Worm (Caenorhabditis elegans) whole organism, L4 larva: Measurements from ENCODE around the gene F42G4.6.
"Not testable (repeated sequence)": the region's sequence is repeated elsewhere in the genome, so short reads cannot be mapped to it uniquely, and the experiment has no call there.

ENCODE experiments used
- F26F4.8 ChIP-seq: fragments of 200-800 bp; sonication (Bioruptor generic); conservative IDR thresholded peaks from 2 replicates; pipeline ENCODE4 v1.3.6; 2022; ENCODE audit warnings: missing genetic modification characterization, missing compliant biosample characterization
- F49E8.2 ChIP-seq: sonication (generic microtip); optimal IDR thresholded peaks from 2 replicates; lab custom pipeline; 2016; ENCODE audit warnings: missing compliant biosample characterization, mild to moderate bottlenecking, missing genetic modification characterization, borderline replicate concordance
- T20F7.1 ChIP-seq: fragments of 200-800 bp; sonication (Bioruptor generic); optimal IDR thresholded peaks from 2 replicates; lab custom pipeline; 2018; ENCODE audit warnings: mild to moderate bottlenecking, missing genetic modification characterization, missing compliant biosample characterization
- T26A8.4 ChIP-seq: fragments of 200-800 bp; sonication (Bioruptor generic); IDR thresholded peaks from 2 replicates; pipeline ENCODE4 v1.3.6; 2022; ENCODE audit warnings: missing genetic modification characterization, missing compliant biosample characterization
- Y105C5A.15 ChIP-seq: fragments of 200-800 bp; sonication (Bioruptor generic); IDR thresholded peaks from 2 replicates; pipeline ENCODE4 v1.3.6; 2022; ENCODE audit warnings: missing genetic modification characterization, missing compliant biosample characterization
- Y5F2A.4 ChIP-seq: fragments of 200-800 bp; sonication (Bioruptor generic); optimal IDR thresholded peaks from 2 replicates; lab custom pipeline; 2018; ENCODE audit warnings: mild to moderate bottlenecking, missing genetic modification characterization, missing compliant biosample characterization
- Y75B8A.6 ChIP-seq: fragments of 200-800 bp; sonication (Bioruptor generic); IDR thresholded peaks from 2 replicates; pipeline ENCODE4 v1.3.6; 2022; ENCODE audit warnings: missing genetic modification reagents, missing genetic modification characterization, missing compliant biosample characterization
- attf-4 ChIP-seq: sonication (generic microtip); optimal IDR thresholded peaks from 3 replicates; lab custom pipeline; 2017; ENCODE audit warnings: missing biosample characterization, missing genetic modification characterization
- ceh-20 ChIP-seq: fragments of 200-800 bp; sonication (Bioruptor generic); IDR thresholded peaks from 2 replicates; pipeline ENCODE4 v1.3.6; 2022; ENCODE audit warnings: missing genetic modification reagents, missing genetic modification characterization, missing compliant biosample characterization
- ceh-28 ChIP-seq: fragments of 150-350 bp; optimal IDR thresholded peaks from 2 replicates; lab custom pipeline; 2014; ENCODE audit warnings: missing biosample characterization, missing genetic modification reagents, missing genetic modification characterization
- ces-1 ChIP-seq: fragments of 150-350 bp; sonication (generic microtip); optimal IDR thresholded peaks from 4 replicates; lab custom pipeline; 2014; ENCODE audit warnings: missing biosample characterization, missing genetic modification reagents, missing genetic modification characterization
- ctbp-1 ChIP-seq: fragments of 200-800 bp; sonication (Bioruptor generic); IDR thresholded peaks from 2 replicates; pipeline ENCODE4 v1.3.6; 2022; ENCODE audit warnings: missing genetic modification reagents, missing genetic modification characterization, missing compliant biosample characterization
- dmd-9 ChIP-seq: fragments of 200-800 bp; sonication (Bioruptor generic); IDR thresholded peaks from 2 replicates; pipeline ENCODE4 v1.3.6; 2022; ENCODE audit warnings: missing genetic modification reagents, missing genetic modification characterization, missing compliant biosample characterization
- egl-43 ChIP-seq: fragments of 200-800 bp; sonication (Bioruptor generic); IDR thresholded peaks from 2 replicates; pipeline ENCODE4 v1.3.6; 2022; ENCODE audit warnings: missing genetic modification reagents, missing genetic modification characterization, missing compliant biosample characterization
- fkh-10 ChIP-seq: fragments of 150-350 bp; optimal IDR thresholded peaks from 2 replicates; lab custom pipeline; 2014; ENCODE audit warnings: missing biosample characterization, missing genetic modification reagents, missing genetic modification characterization
- gei-8 ChIP-seq: fragments of 200-800 bp; sonication (Bioruptor generic); optimal IDR thresholded peaks from 2 replicates; lab custom pipeline; 2018; ENCODE audit warnings: mild to moderate bottlenecking, missing genetic modification characterization, missing compliant biosample characterization
- hlh-11 ChIP-seq: fragments of 200-800 bp; sonication (Bioruptor generic); optimal IDR thresholded peaks from 2 replicates; lab custom pipeline; 2018; ENCODE audit warnings: mild to moderate bottlenecking, missing genetic modification characterization, missing compliant biosample characterization
- lin-15B ChIP-seq: fragments of 150-350 bp; sonication (generic microtip); optimal IDR thresholded peaks from 3 replicates; lab custom pipeline; 2014; ENCODE audit warnings: missing biosample characterization, missing genetic modification characterization
- lin-38 ChIP-seq: fragments of 200-800 bp; sonication (Bioruptor generic); IDR thresholded peaks from 2 replicates; pipeline ENCODE4 v1.3.6; 2022; ENCODE audit warnings: missing genetic modification reagents, missing genetic modification characterization, missing compliant biosample characterization
- lin-39 ChIP-seq: fragments of 150-350 bp; optimal IDR thresholded peaks from 2 replicates; lab custom pipeline; 2014; ENCODE audit warnings: missing biosample characterization, missing genetic modification reagents, missing genetic modification characterization
- lir-3 ChIP-seq: sonication (generic microtip); optimal IDR thresholded peaks from 2 replicates; lab custom pipeline; 2016; ENCODE audit warnings: mild to moderate bottlenecking, missing genetic modification characterization, missing compliant biosample characterization
- lsy-2 ChIP-seq, 2 experiments: fragments of 150-350 bp in 1 of 2; sonication (generic microtip) in 1 of 2; optimal IDR thresholded peaks; 2 replicates each; lab custom pipeline; 2014 to 2017; ENCODE audit warnings: missing biosample characterization in 2 of 2, missing genetic modification characterization in 2 of 2
- mep-1 ChIP-seq: fragments of 150-350 bp; sonication (generic microtip); optimal IDR thresholded peaks from 3 replicates; lab custom pipeline; 2014; ENCODE audit warnings: missing biosample characterization, missing genetic modification characterization
- nhr-10 ChIP-seq: fragments of 150-350 bp; optimal IDR thresholded peaks from 2 replicates; lab custom pipeline; 2014; ENCODE audit warnings: missing biosample characterization, missing genetic modification characterization
- nhr-111 ChIP-seq: fragments of 200-800 bp; sonication (Bioruptor generic); optimal IDR thresholded peaks from 2 replicates; lab custom pipeline; 2018; ENCODE audit warnings: mild to moderate bottlenecking, missing genetic modification characterization, missing compliant biosample characterization
- nhr-28 ChIP-seq: fragments of 150-350 bp; optimal IDR thresholded peaks from 2 replicates; lab custom pipeline; 2014; ENCODE audit warnings: missing biosample characterization, missing genetic modification characterization
- nhr-42 ChIP-seq: fragments of 200-800 bp; sonication (Bioruptor generic); IDR thresholded peaks from 2 replicates; pipeline ENCODE4 v1.3.6; 2022; ENCODE audit warnings: missing genetic modification characterization, missing compliant biosample characterization
- nhr-48 ChIP-seq: sonication (generic microtip); optimal IDR thresholded peaks from 2 replicates; lab custom pipeline; 2016; ENCODE audit warnings: mild to moderate bottlenecking, missing genetic modification characterization, missing compliant biosample characterization
- nhr-6 ChIP-seq: fragments of 150-350 bp; optimal IDR thresholded peaks from 2 replicates; lab custom pipeline; 2014; ENCODE audit warnings: missing biosample characterization, missing genetic modification characterization
- rbr-2 ChIP-seq: sonication (generic microtip); optimal IDR thresholded peaks from 2 replicates; lab custom pipeline; 2016; ENCODE audit warnings: missing genotype, missing genetic modification characterization, missing compliant biosample characterization
- sdz-12 ChIP-seq: fragments of 200-800 bp; sonication (Bioruptor generic); optimal IDR thresholded peaks from 2 replicates; lab custom pipeline; 2018; ENCODE audit warnings: mild to moderate bottlenecking, missing genetic modification characterization, missing compliant biosample characterization
- set-16 ChIP-seq: fragments of 200-800 bp; sonication (Bioruptor generic); IDR thresholded peaks from 2 replicates; pipeline ENCODE4 v1.3.6; 2022; ENCODE audit warnings: missing genetic modification reagents, missing genetic modification characterization, missing compliant biosample characterization
- snpc-1.2 ChIP-seq: fragments of 200-800 bp; sonication (Bioruptor generic); IDR thresholded peaks from 2 replicates; pipeline ENCODE4 v1.3.6; 2022; ENCODE audit warnings: missing genetic modification reagents, missing genetic modification characterization, missing compliant biosample characterization
- spr-1 ChIP-seq: sonication (generic microtip); optimal IDR thresholded peaks from 2 replicates; lab custom pipeline; 2016; ENCODE audit warnings: mild to moderate bottlenecking, missing genetic modification characterization, missing compliant biosample characterization
- spr-3 ChIP-seq: fragments of 200-800 bp; sonication (Bioruptor generic); optimal IDR thresholded peaks from 2 replicates; lab custom pipeline; 2018; ENCODE audit warnings: mild to moderate bottlenecking, missing genetic modification characterization, missing compliant biosample characterization
- tag-97 ChIP-seq: fragments of 200-800 bp; sonication (Bioruptor generic); IDR thresholded peaks from 2 replicates; pipeline ENCODE4 v1.3.6; 2022; ENCODE audit warnings: missing genetic modification characterization, missing compliant biosample characterization
- zip-2 ChIP-seq: fragments of 150-350 bp; optimal IDR thresholded peaks from 2 replicates; lab custom pipeline; 2014; ENCODE audit warnings: missing biosample characterization, missing genetic modification characterization
- ztf-11 ChIP-seq: fragments of 150-350 bp; optimal IDR thresholded peaks from 2 replicates; lab custom pipeline; 2014; ENCODE audit warnings: missing biosample characterization, missing genetic modification characterization

Gene F42G4.6

DNA sequence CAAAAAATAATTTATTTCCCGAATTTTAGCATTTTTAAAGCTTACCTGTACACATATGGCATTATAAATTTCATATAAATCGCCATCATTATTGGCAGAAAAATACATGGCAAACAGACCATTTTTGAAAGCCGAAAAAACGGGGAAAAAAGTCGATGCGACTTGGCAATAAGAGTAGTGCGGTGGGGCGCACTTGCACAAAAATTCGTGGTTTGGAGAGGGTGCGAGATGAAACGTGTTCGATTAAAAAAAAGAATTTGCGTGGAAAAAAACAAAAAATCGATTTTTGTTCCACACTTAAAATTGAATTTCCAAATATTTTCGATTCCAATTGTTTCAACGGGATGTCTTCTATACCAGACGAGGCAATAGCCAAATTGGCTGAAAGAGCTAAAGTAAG, 42.5 kb upstream of the F42G4.6 start, which contains the start of gene F18A11.3 (continued):
- TF ChIP-seq nhr-111 (GFP tag; lab: Kevin White, UChicago): no peak
- TF ChIP-seq lin-15B (tag; lab: Kevin White, UChicago): no peak
- TF ChIP-seq attf-4 (tag; lab: Kevin White, UChicago): no peak
- TF ChIP-seq T20F7.1 (GFP tag; lab: Kevin White, UChicago): no peak
- no peak for TF ChIP-seq zip-2 (tag; lab: Kevin White, UChicago)
- no peak for TF ChIP-seq dmd-9 (GFP tag; lab: Robert Waterston, UW)
- TF ChIP-seq nhr-42 (GFP tag; lab: Robert Waterston, UW): no peak
- TF ChIP-seq lsy-2 (tag; optimal IDR thresholded peaks at IDR 0.05; lab: Kevin White, UChicago): peak in 1 of 2 experiments; percentile 36
- no peak for TF ChIP-seq tag-97

- peak; percentile 80 for TF ChIP-seq lin-38 (GFP tag; lab: Robert Waterston, UW)
These were observed 40.0 kb upstream of the F42G4.6 start for ce11 chrII:13039141-13039540.

- peak; percentile 48 for TF ChIP-seq lin-38 (GFP tag; lab: Robert Waterston, UW)
These were observed 35.6 kb upstream of the F42G4.6 start, which contains the start of gene puf-6 for ce11 chrII:13043433-13044054. Gene puf-6 (minus strand): TSS chrII:13043445.

DNA sequence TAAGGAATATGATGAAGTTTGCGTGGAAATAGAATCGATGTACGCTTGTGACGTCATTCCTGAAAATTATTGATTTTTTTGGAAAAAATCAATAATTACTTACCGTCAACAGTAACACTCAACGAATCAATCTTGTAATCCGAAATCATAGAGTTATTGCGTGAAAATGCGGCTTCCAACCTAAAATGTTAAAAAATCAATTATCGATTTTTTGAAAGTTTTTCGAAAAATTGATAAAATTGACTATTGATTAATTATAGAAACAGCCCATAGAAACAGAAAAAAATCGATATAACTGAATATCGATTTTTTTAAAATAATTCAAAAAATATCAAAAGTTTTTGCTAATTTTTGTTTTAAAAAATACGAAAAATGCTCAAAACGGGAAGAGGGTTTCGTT, 32.1 kb upstream of the F42G4.6 start, which contains the start of gene F42G4.7:
F42G4.7 (minus strand) TSS at position 185 of the 400 bp plus-strand sequence.
- peak; percentile 63 for TF ChIP-seq ceh-28 (tag; lab: Kevin White, UChicago)

DNA sequence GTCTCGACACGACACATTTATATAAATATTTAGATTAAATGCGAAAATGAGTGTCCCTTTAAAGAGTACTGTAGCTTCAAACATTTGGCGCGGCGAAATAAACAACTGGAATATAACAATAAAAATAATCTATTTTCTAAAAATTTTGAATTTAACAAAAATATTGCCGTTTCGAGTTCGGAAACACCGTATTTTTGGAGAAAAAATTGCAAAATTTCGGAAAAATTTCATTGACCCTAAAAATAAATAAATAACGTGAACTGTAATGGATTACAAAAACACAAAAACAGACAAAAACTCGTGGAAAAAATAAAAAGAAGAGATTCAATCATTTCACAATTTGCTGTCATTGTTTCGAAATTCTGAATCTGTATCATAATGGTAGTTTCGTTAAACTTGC, 31.6 kb upstream of the F42G4.6 start, which contains the start of gene F42G4.2:
F42G4.2 (plus strand) TSS at position 301 of the 400 bp plus-strand sequence.
- not testable (repeated sequence) for TF ChIP-seq nhr-6 (tag; lab: Kevin White, UChicago); lir-3 (tag; lab: Kevin White, UChicago); nhr-28

ce11 chrII:13050050-13050449, 29.1 kb upstream of the F42G4.6 start:
- TF ChIP-seq gei-8 (GFP tag; lab: Kevin White, UChicago) (no peak), F26F4.8 (GFP tag; lab: Robert Waterston, UW) (0 out of 2 replicates have a peak, but pooled peaks have one; percentile 25), Y5F2A.4 (no peak), rbr-2 (tag; lab: Kevin White, UChicago) (no peak), fkh-10 (GFP tag; lab: Kevin White, UChicago) (no peak), ztf-11 (tag; lab: Kevin White, UChicago) (no peak), egl-43 (GFP tag; lab: Robert Waterston, UW) (0 out of 2 replicates have a peak, but pooled peaks have one; percentile 7), spr-1 (no peak), ceh-20 (GFP tag; lab: Robert Waterston, UW) (no peak), set-16 (peak; percentile 71), snpc-1.2 (GFP tag; lab: Robert Waterston, UW) (0 out of 2 replicates have a peak, but pooled peaks have one; percentile 29), sdz-12 (no peak), nhr-10 (tag; lab: Kevin White, UChicago) (no peak), spr-3 (GFP tag; lab: Kevin White, UChicago) (no peak), Y75B8A.6 (0 out of 2 replicates have a peak, but pooled peaks have one; percentile 12)

ce11 chrII:13053443-13053842, 25.7 kb upstream of the F42G4.6 start:
- no peak for TF ChIP-seq ctbp-1 (GFP tag; lab: Robert Waterston, UW)
- TF ChIP-seq lin-39 (tag; lab: Kevin White, UChicago): no peak
- TF ChIP-seq ces-1 (GFP tag; lab: Kevin White, UChicago): no peak
- TF ChIP-seq F49E8.2 (tag; lab: Kevin White, UChicago): no peak
- TF ChIP-seq hlh-11: no peak
- no peak for TF ChIP-seq mep-1
- no peak for TF ChIP-seq T26A8.4 (GFP tag; lab: Robert Waterston, UW)
- TF ChIP-seq egl-43 (GFP tag; lab: Robert Waterston, UW): no peak
- no peak for TF ChIP-seq Y105C5A.15
- no peak for TF ChIP-seq nhr-48
- no peak for TF ChIP-seq nhr-111 (GFP tag; lab: Kevin White, UChicago)
